Fruit fly (Drosophila melanogaster) whole organism, embryonic: ENCODE measurements around the gene CG10232.

Source experiments
- B-H2 ChIP-seq: fragments of 200-800 bp; sonication (Bioruptor generic); optimal IDR thresholded peaks from 2 replicates; lab custom pipeline; 2018; ENCODE audit warnings: missing biosample characterization, mild to moderate bottlenecking, missing genetic modification characterization
- CG10209 ChIP-seq: fragments of 200-800 bp; sonication (Bioruptor generic); optimal IDR thresholded peaks from 3 replicates; lab custom pipeline; 2017; ENCODE audit warnings: missing biosample characterization, mild to moderate bottlenecking, missing genetic modification characterization, missing genetic modification reagents
- CG10274 ChIP-seq: fragments of 200-800 bp; sonication (Bioruptor generic); optimal IDR thresholded peaks from 3 replicates; lab custom pipeline; 2017; ENCODE audit warnings: missing biosample characterization, mild to moderate bottlenecking, missing genetic modification characterization
- CG11085 ChIP-seq: fragments of 200-800 bp; sonication (Bioruptor generic); IDR thresholded peaks from 2 replicates; pipeline ENCODE4 v1.3.6; 2022; ENCODE audit warnings: missing biosample characterization, missing genetic modification characterization
- CG12104 ChIP-seq: fragments of 200-800 bp; sonication (Bioruptor generic); optimal IDR thresholded peaks from 3 replicates; lab custom pipeline; 2016; ENCODE audit warnings: missing biosample characterization, missing genetic modification characterization
- CG12236 ChIP-seq: fragments of 200-800 bp; sonication (Bioruptor generic); optimal IDR thresholded peaks from 2 replicates; lab custom pipeline; 2016; ENCODE audit warnings: missing biosample characterization, missing genetic modification characterization
- CG13296 ChIP-seq: fragments of 200-800 bp; sonication (Bioruptor generic); optimal IDR thresholded peaks from 3 replicates; lab custom pipeline; 2018; ENCODE audit warnings: missing biosample characterization, mild to moderate bottlenecking, missing genetic modification characterization
- CG15073 ChIP-seq: fragments of 200-800 bp; sonication (Bioruptor generic); optimal IDR thresholded peaks from 2 replicates; lab custom pipeline; 2016; ENCODE audit warnings: missing biosample characterization, missing genetic modification characterization
- CG16779 ChIP-seq: fragments of 200-800 bp; sonication (Bioruptor generic); IDR thresholded peaks from 2 replicates; pipeline ENCODE4 v1.3.6; 2022; ENCODE audit warnings: missing biosample characterization, missing genetic modification characterization
- CG16813 ChIP-seq: fragments of 200-800 bp; sonication (Bioruptor generic); IDR thresholded peaks from 3 replicates; pipeline ENCODE4 v1.3.6; 2022; ENCODE audit warnings: missing biosample characterization, missing genetic modification characterization; ENCODE audit not compliant: partially characterized antibody
- CG18764 ChIP-seq: fragments of 200-800 bp; sonication (Bioruptor generic); optimal IDR thresholded peaks from 3 replicates; lab custom pipeline; 2016; ENCODE audit warnings: missing biosample characterization, missing genetic modification characterization
- CG30020 ChIP-seq: fragments of 200-800 bp; optimal IDR thresholded peaks from 2 replicates; lab custom pipeline; 2019; ENCODE audit warnings: missing biosample characterization, mild to moderate bottlenecking, missing genetic modification characterization, moderate library complexity
- CG30403 ChIP-seq: fragments of 200-800 bp; sonication (Bioruptor generic); optimal IDR thresholded peaks from 3 replicates; lab custom pipeline; 2016; ENCODE audit warnings: missing biosample characterization, missing genetic modification characterization
- CG3065 ChIP-seq: fragments of 200-800 bp; sonication (Bioruptor generic); optimal IDR thresholded peaks from 2 replicates; lab custom pipeline; 2016; ENCODE audit warnings: missing biosample characterization, missing genetic modification characterization
- CG3847 ChIP-seq: fragments of 200-800 bp; sonication (Bioruptor generic); IDR thresholded peaks from 2 replicates; pipeline ENCODE4 v1.3.6; 2022; ENCODE audit warnings: missing biosample characterization, missing genetic modification characterization
- CG43689 ChIP-seq: fragments of 200-800 bp; sonication (Bioruptor generic); IDR thresholded peaks from 2 replicates; pipeline ENCODE4 v1.3.6; 2022; ENCODE audit warnings: missing biosample characterization, missing genetic modification characterization
- CG6791 ChIP-seq: fragments of 200-800 bp; sonication (Bioruptor generic); IDR thresholded peaks from 3 replicates; pipeline ENCODE4 v1.3.6; 2022; ENCODE audit warnings: missing biosample characterization, missing genetic modification characterization; ENCODE audit not compliant: partially characterized antibody
- CG8388 ChIP-seq: fragments of 200-800 bp; sonication (Bioruptor generic); optimal IDR thresholded peaks from 2 replicates; lab custom pipeline; 2019; ENCODE audit warnings: missing biosample characterization, mild to moderate bottlenecking, missing genetic modification characterization, moderate library complexity
- CG9817 ChIP-seq: fragments of 200-800 bp; sonication (Bioruptor generic); optimal IDR thresholded peaks from 2 replicates; lab custom pipeline; 2018; ENCODE audit warnings: missing biosample characterization, mild to moderate bottlenecking, missing genetic modification characterization, moderate library complexity
- CG9932 ChIP-seq: fragments of 200-800 bp; sonication (Bioruptor generic); IDR thresholded peaks from 2 replicates; pipeline ENCODE4 v1.3.6; 2022; ENCODE audit warnings: missing biosample characterization, missing genetic modification characterization
- Doc3 ChIP-seq: fragments of 200-800 bp; sonication (Bioruptor generic); IDR thresholded peaks from 3 replicates; pipeline ENCODE4 v1.3.6; 2022; ENCODE audit warnings: missing biosample characterization, missing genetic modification characterization; ENCODE audit not compliant: partially characterized antibody
- E2f2 ChIP-seq: fragments of 200-800 bp; sonication (Bioruptor generic); IDR thresholded peaks from 2 replicates; pipeline ENCODE4 v1.3.6; 2022; ENCODE audit warnings: missing biosample characterization, missing genetic modification characterization
- H2.0 ChIP-seq: fragments of 200-800 bp; sonication (Bioruptor generic); IDR thresholded peaks from 2 replicates; pipeline ENCODE4 v1.3.6; 2022; ENCODE audit warnings: missing biosample characterization, missing genetic modification characterization
- HLHmδ ChIP-seq: fragments of 200-800 bp; sonication (Bioruptor generic); optimal IDR thresholded peaks from 2 replicates; lab custom pipeline; 2018; ENCODE audit warnings: missing biosample characterization, mild to moderate bottlenecking, missing genetic modification characterization, moderate library complexity
- MTF-1 ChIP-seq: fragments of 200-800 bp; sonication (Bioruptor generic); optimal IDR thresholded peaks from 2 replicates; lab custom pipeline; 2018; ENCODE audit warnings: missing biosample characterization, mild to moderate bottlenecking, missing genetic modification characterization, borderline replicate concordance
- Myb ChIP-seq: fragments of 200-800 bp; sonication (Bioruptor generic); optimal IDR thresholded peaks from 2 replicates; lab custom pipeline; 2016; ENCODE audit warnings: missing biosample characterization, missing genetic modification characterization
- NC2α ChIP-seq: fragments of 200-800 bp; sonication (Bioruptor generic); optimal IDR thresholded peaks from 2 replicates; lab custom pipeline; 2016; ENCODE audit warnings: missing biosample characterization, missing genetic modification characterization
- NC2β ChIP-seq: fragments of 200-800 bp; sonication (Bioruptor generic); optimal IDR thresholded peaks from 2 replicates; lab custom pipeline; 2016; ENCODE audit warnings: missing biosample characterization, missing genetic modification characterization
- Pdp1 ChIP-seq, 2 experiments: fragments of 200-800 bp; sonication (Bioruptor generic); optimal IDR thresholded peaks; 3 replicates each; lab custom pipeline; 2016; ENCODE audit warnings: missing biosample characterization in 2 of 2, missing genetic modification characterization in 2 of 2, mild to moderate bottlenecking in 1 of 2, moderate library complexity in 1 of 2
- Side ChIP-seq: fragments of 200-800 bp; sonication (Bioruptor generic); optimal IDR thresholded peaks from 2 replicates; lab custom pipeline; 2016; ENCODE audit warnings: missing biosample characterization, missing genetic modification characterization
- Taf1 ChIP-seq: fragments of 200-800 bp; sonication (Bioruptor generic); IDR thresholded peaks from 2 replicates; pipeline ENCODE4 v1.3.6; 2022; ENCODE audit warnings: missing biosample characterization, missing genetic modification characterization
- ara ChIP-seq: fragments of 200-800 bp; sonication (Bioruptor generic); IDR thresholded peaks from 2 replicates; pipeline ENCODE4 v1.3.6; 2022; ENCODE audit warnings: missing biosample characterization, missing genetic modification characterization
- bbx ChIP-seq: fragments of 200-800 bp; sonication (Bioruptor generic); IDR thresholded peaks from 2 replicates; pipeline ENCODE4 v1.3.6; 2022; ENCODE audit warnings: missing biosample characterization, missing genetic modification characterization; ENCODE audit not compliant: partially characterized antibody
- crp ChIP-seq, 2 experiments: fragments of 200-800 bp; sonication (Bioruptor generic); optimal IDR thresholded peaks; 2 replicates in 1 of 2; 3 replicates in 1 of 2; lab custom pipeline; 2017; ENCODE audit warnings: missing biosample characterization in 2 of 2, missing genetic modification characterization in 2 of 2, mild to moderate bottlenecking in 1 of 2, moderate library complexity in 1 of 2
- dpn ChIP-seq, 2 experiments: fragments of 200-800 bp; sonication (Bioruptor generic); optimal IDR thresholded peaks; 3 replicates each; lab custom pipeline; 2016; ENCODE audit warnings: missing biosample characterization in 2 of 2, missing genetic modification characterization in 2 of 2
- ems ChIP-seq: fragments of 200-800 bp; sonication (Bioruptor generic); optimal IDR thresholded peaks from 3 replicates; lab custom pipeline; 2016; ENCODE audit warnings: missing biosample characterization, missing genetic modification characterization
- eve ChIP-seq, 2 experiments: fragments of >200 bp; optimal IDR thresholded peaks; 2 replicates each; lab custom pipeline; 2017; ENCODE audit warnings: missing biosample characterization in 2 of 2, missing genetic modification characterization in 2 of 2
- gfzf ChIP-seq: fragments of 200-800 bp; sonication (Bioruptor generic); optimal IDR thresholded peaks from 2 replicates; lab custom pipeline; 2016; ENCODE audit warnings: missing biosample characterization, mild to moderate bottlenecking, missing genetic modification characterization, moderate library complexity
- lbe ChIP-seq: fragments of 200-800 bp; sonication (Bioruptor generic); optimal IDR thresholded peaks from 2 replicates; lab custom pipeline; 2016; ENCODE audit warnings: missing biosample characterization, mild to moderate bottlenecking, missing genetic modification characterization
- lilli ChIP-seq: fragments of 200-800 bp; sonication (Bioruptor generic); optimal IDR thresholded peaks from 3 replicates; lab custom pipeline; 2016; ENCODE audit warnings: missing biosample characterization, missing genetic modification characterization
- mam ChIP-seq: fragments of 200-800 bp; sonication (Bioruptor generic); optimal IDR thresholded peaks from 3 replicates; lab custom pipeline; 2016; ENCODE audit warnings: missing biosample characterization, missing genetic modification characterization
- odd ChIP-seq: fragments of 200-800 bp; sonication (Bioruptor generic); optimal IDR thresholded peaks from 2 replicates; lab custom pipeline; 2017; ENCODE audit warnings: missing biosample characterization, mild to moderate bottlenecking, missing genetic modification characterization
- shn ChIP-seq: fragments of 200-800 bp; sonication (Bioruptor generic); optimal IDR thresholded peaks from 3 replicates; lab custom pipeline; 2016; ENCODE audit warnings: missing biosample characterization, missing genetic modification characterization
- sna ChIP-seq: fragments of 200-800 bp; sonication (Bioruptor generic); IDR thresholded peaks from 2 replicates; pipeline ENCODE4 v1.3.6; 2022; ENCODE audit warnings: missing biosample characterization, missing genetic modification characterization; ENCODE audit not compliant: partially characterized antibody
- trem ChIP-seq: fragments of 200-800 bp; optimal IDR thresholded peaks from 3 replicates; lab custom pipeline; 2019; ENCODE audit warnings: missing biosample characterization, mild to moderate bottlenecking, missing genetic modification characterization, moderate library complexity
- tx ChIP-seq: fragments of 200-800 bp; sonication (Bioruptor generic); optimal IDR thresholded peaks from 2 replicates; lab custom pipeline; 2016; ENCODE audit warnings: missing biosample characterization, missing genetic modification characterization
- wek ChIP-seq: fragments of 200-800 bp; sonication (Bioruptor generic); optimal IDR thresholded peaks from 3 replicates; lab custom pipeline; 2018; ENCODE audit warnings: missing biosample characterization, mild to moderate bottlenecking, missing genetic modification characterization, moderate library complexity
- zfh2 ChIP-seq: fragments of 200-800 bp; sonication (Bioruptor generic); optimal IDR thresholded peaks from 2 replicates; lab custom pipeline; 2016; ENCODE audit warnings: missing biosample characterization, missing genetic modification characterization

CG10232 gene

DNA sequence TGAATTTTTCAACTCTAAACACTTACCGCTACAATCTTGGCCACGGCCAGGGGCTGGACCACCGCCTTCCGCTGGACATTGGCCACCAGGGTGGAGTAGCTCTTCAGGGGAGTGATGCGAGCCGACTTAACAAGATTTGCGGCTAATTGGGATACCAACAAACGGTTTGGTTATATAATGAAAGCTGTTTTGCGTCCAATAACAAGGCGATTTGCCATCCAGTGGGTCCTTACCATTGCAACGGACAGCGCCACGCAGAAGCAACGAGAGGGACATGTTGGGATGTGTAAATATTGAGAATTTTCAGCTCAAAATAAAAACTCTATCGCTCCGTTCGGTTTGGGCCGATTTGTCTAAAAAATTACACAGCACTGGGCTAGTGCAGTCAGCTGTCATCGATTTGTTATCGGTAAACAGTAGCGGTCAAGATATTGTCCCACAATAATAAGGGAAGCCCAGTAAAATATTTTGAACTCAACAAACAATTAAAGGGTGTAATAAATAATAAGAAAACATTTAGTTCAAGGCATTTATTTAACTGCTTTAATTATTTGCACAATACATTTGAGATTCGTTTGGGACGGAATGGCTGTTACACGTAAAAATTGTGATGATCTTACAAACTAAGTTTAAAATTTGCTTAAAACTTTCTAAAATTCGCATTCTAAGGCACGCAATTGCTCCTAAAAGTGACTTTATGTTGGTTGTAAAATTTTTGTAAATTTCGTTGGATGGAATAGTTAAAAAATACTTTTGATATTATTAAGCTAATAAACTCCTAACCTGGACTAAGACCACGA is 39.0 kb upstream of the CG10232 start, which contains the start of gene SdhD (continued):
- TF ChIP-seq CG10209 (GFP tag; lab: Kevin White, UChicago) (no peak), CG6791 (GFP tag; lab: Robert Waterston, UW) (0 out of 3 replicates have a peak, but pooled peaks have one; percentile 28), CG43689 (GFP tag; lab: Robert Waterston, UW) (no peak), lbe (GFP tag; lab: Kevin White, UChicago) (peak; percentile 38), Pdp1 (GFP tag; optimal IDR thresholded peaks at IDR 0.05; lab: Kevin White, UChicago) (peak; percentile 15 to 98), CG16779 (GFP tag; lab: Robert Waterston, UW) (no peak), trem (tag; lab: Kevin White, UChicago) (peak; percentile 36), CG15073 (GFP tag; lab: Kevin White, UChicago) (peak; percentile 99), crp (GFP tag; optimal IDR thresholded peaks at IDR 0.05; lab: Kevin White, UChicago) (peak in 1 of 2 experiments; percentile 75), E2f2 (GFP tag; lab: Robert Waterston, UW) (peak; percentile 30; the same call in 1 of the 2 replicates), MTF-1 (GFP tag; lab: Kevin White, UChicago) (no peak), sna (GFP tag; lab: Robert Waterston, UW) (peak; percentile 44), CG18764 (GFP tag; lab: Kevin White, UChicago) (no peak), Doc3 (GFP tag; lab: Robert Waterston, UW) (peak; percentile 38; the same call in 1 of the 3 replicates), CG10274 (GFP tag; lab: Kevin White, UChicago) (no peak), CG30020 (tag; lab: Kevin White, UChicago) (peak; percentile 20), NC2α (GFP tag; lab: Kevin White, UChicago) (no peak), CG11085 (no peak), odd (GFP tag; lab: Kevin White, UChicago) (no peak), CG9932 (GFP tag; lab: Robert Waterston, UW) (peak; percentile 56), Myb (GFP tag; lab: Kevin White, UChicago) (peak; percentile 53), HLHmδ (GFP tag; lab: Kevin White, UChicago) (no peak), ems (peak; percentile 40), bbx (GFP tag; lab: Robert Waterston, UW) (peak; percentile 64; the same call in 1 of the 2 replicates), CG3847 (GFP tag; lab: Robert Waterston, UW) (0 out of 2 replicates have a peak, but pooled peaks have one; percentile 25), shn (GFP tag; lab: Kevin White, UChicago) (peak; percentile 0), CG12236 (GFP tag; lab: Kevin White, UChicago) (no peak), dpn (GFP tag; optimal IDR thresholded peaks at IDR 0.05; lab: Kevin White, UChicago) (peak; percentile 28 to 46), CG9817 (tag; lab: Kevin White, UChicago) (no peak), CG13296 (GFP tag; lab: Kevin White, UChicago) (peak; percentile 15), Side (GFP tag; lab: Kevin White, UChicago) (no peak), wek (GFP tag; lab: Kevin White, UChicago) (peak; percentile 27), CG30403 (peak; percentile 19), Taf1 (GFP tag; lab: Robert Waterston, UW) (no peak), CG16813 (GFP tag; lab: Robert Waterston, UW) (peak; percentile 12; the same call in 1 of the 3 replicates), gfzf (peak; percentile 10), B-H2 (GFP tag; lab: Kevin White, UChicago) (peak; percentile 61), CG8388 (GFP tag; lab: Kevin White, UChicago) (no peak), NC2β (GFP tag; lab: Kevin White, UChicago) (peak; percentile 29), mam (GFP tag; lab: Kevin White, UChicago) (peak; percentile 47), CG12104 (GFP tag; lab: Kevin White, UChicago) (no peak), ara (GFP tag; lab: Robert Waterston, UW) (0 out of 2 replicates have a peak, but pooled peaks have one; percentile 42), H2.0 (no peak), zfh2 (GFP tag; lab: Kevin White, UChicago) (peak; percentile 53), CG3065 (GFP tag; lab: Kevin White, UChicago) (no peak), eve (GFP tag; optimal IDR thresholded peaks at IDR 0.05; lab: Kevin White, UChicago) (no peak), lilli (GFP tag; lab: Kevin White, UChicago) (peak; percentile 58), tx (no peak)
